Worm (Caenorhabditis elegans) whole organism, L4 larva: ENCODE results near the gene nfm-1.

ENCODE experiments used
- D1046.2 ChIP-seq: fragments of 200-800 bp; sonication (Bioruptor generic); IDR thresholded peaks from 2 replicates; pipeline ENCODE4 v1.3.6; 2022; ENCODE audit warnings: missing genetic modification characterization, missing compliant biosample characterization
- F37D6.2 ChIP-seq: sonication (generic microtip); optimal IDR thresholded peaks from 2 replicates; lab custom pipeline; 2016; ENCODE audit warnings: mild to moderate bottlenecking, missing genetic modification characterization, missing compliant biosample characterization
- F44E2.7 ChIP-seq: fragments of 200-800 bp; sonication (Bioruptor generic); IDR thresholded peaks from 2 replicates; pipeline ENCODE4 v2.1.2; 2022; ENCODE audit warnings: missing genetic modification characterization, missing compliant biosample characterization
- T26A8.4 ChIP-seq: fragments of 200-800 bp; sonication (Bioruptor generic); IDR thresholded peaks from 2 replicates; pipeline ENCODE4 v1.3.6; 2022; ENCODE audit warnings: missing genetic modification characterization, missing compliant biosample characterization
- Y75B8A.6 ChIP-seq: fragments of 200-800 bp; sonication (Bioruptor generic); IDR thresholded peaks from 2 replicates; pipeline ENCODE4 v1.3.6; 2022; ENCODE audit warnings: missing genetic modification reagents, missing genetic modification characterization, missing compliant biosample characterization
- aha-1 ChIP-seq: fragments of 150-350 bp; peaks from one replicate; lab custom pipeline; 2014; ENCODE audit warnings: missing biosample characterization, missing genetic modification characterization
- attf-4 ChIP-seq: sonication (generic microtip); optimal IDR thresholded peaks from 3 replicates; lab custom pipeline; 2017; ENCODE audit warnings: missing biosample characterization, missing genetic modification characterization
- ceh-32 ChIP-seq: sonication (generic microtip); optimal IDR thresholded peaks from 2 replicates; lab custom pipeline; 2016; ENCODE audit warnings: mild to moderate bottlenecking, missing genetic modification characterization, missing compliant biosample characterization; ENCODE audit not compliant: poor library complexity
- ceh-44 ChIP-seq: fragments of 200-800 bp; sonication (Bioruptor generic); IDR thresholded peaks from 2 replicates; pipeline ENCODE4 v1.3.6; 2022; ENCODE audit warnings: missing genetic modification reagents, missing genetic modification characterization, missing compliant biosample characterization
- ceh-62 ChIP-seq: sonication (generic microtip); optimal IDR thresholded peaks from 2 replicates; lab custom pipeline; 2017; ENCODE audit warnings: missing biosample characterization, missing genetic modification characterization
- ceh-82 ChIP-seq: sonication (generic microtip); optimal IDR thresholded peaks from 2 replicates; lab custom pipeline; 2017; ENCODE audit warnings: missing biosample characterization, missing genetic modification characterization
- daf-16 ChIP-seq, 3 experiments: sonication (generic microtip); optimal IDR thresholded peaks; 2 replicates each; lab custom pipeline; 2016 to 2017; ENCODE audit warnings: missing genetic modification characterization in 3 of 3, missing genetic modification reagents in 3 of 3, mild to moderate bottlenecking in 2 of 3, missing compliant biosample characterization in 2 of 3, missing biosample characterization in 1 of 3, moderate library complexity in 1 of 3
- daf-19 ChIP-seq: fragments of 200-800 bp; sonication (Bioruptor generic); conservative IDR thresholded peaks from 2 replicates; pipeline ENCODE4 v1.3.6; 2022; ENCODE audit warnings: missing genetic modification characterization, missing compliant biosample characterization
- dmd-8 ChIP-seq: fragments of 200-800 bp; sonication (Bioruptor generic); IDR thresholded peaks from 2 replicates; pipeline ENCODE4 v1.3.6; 2022; ENCODE audit warnings: missing genetic modification characterization, missing compliant biosample characterization
- dpl-1 ChIP-seq: fragments of 150-350 bp; optimal IDR thresholded peaks from 2 replicates; lab custom pipeline; 2014; ENCODE audit warnings: missing biosample characterization, missing genetic modification reagents, missing genetic modification characterization
- duxl-1 ChIP-seq: sonication (generic microtip); optimal IDR thresholded peaks from 2 replicates; lab custom pipeline; 2016; ENCODE audit warnings: mild to moderate bottlenecking, missing genetic modification characterization, moderate library complexity, missing compliant biosample characterization; ENCODE audit not compliant: poor library complexity
- dve-1 ChIP-seq: sonication (generic microtip); optimal IDR thresholded peaks from 2 replicates; lab custom pipeline; 2017; ENCODE audit warnings: antibody characterized with exemption, mild to moderate bottlenecking, missing genetic modification characterization, missing compliant biosample characterization; ENCODE audit not compliant: insufficient read depth
- gei-8 ChIP-seq: fragments of 200-800 bp; sonication (Bioruptor generic); optimal IDR thresholded peaks from 2 replicates; lab custom pipeline; 2018; ENCODE audit warnings: mild to moderate bottlenecking, missing genetic modification characterization, missing compliant biosample characterization
- hif-1 ChIP-seq, 2 experiments: sonication (generic microtip); optimal IDR thresholded peaks; 2 replicates each; lab custom pipeline; 2016 to 2017; ENCODE audit warnings: missing compliant biosample characterization in 2 of 2, missing genetic modification characterization in 2 of 2, missing genetic modification reagents in 2 of 2, missing genotype in 2 of 2, mild to moderate bottlenecking in 1 of 2
- hlh-30 ChIP-seq: sonication (generic microtip); optimal IDR thresholded peaks from 2 replicates; lab custom pipeline; 2017; ENCODE audit warnings: antibody characterized with exemption, mild to moderate bottlenecking, missing genetic modification characterization, missing compliant biosample characterization; ENCODE audit not compliant: insufficient read depth
- hmg-1.1 ChIP-seq: fragments of 200-800 bp; sonication (Bioruptor generic); IDR thresholded peaks from 2 replicates; pipeline ENCODE4 v1.3.6; 2022; ENCODE audit warnings: missing genetic modification reagents, missing genetic modification characterization, missing compliant biosample characterization
- lim-7 ChIP-seq: fragments of 200-800 bp; sonication (Bioruptor generic); IDR thresholded peaks from 2 replicates; pipeline ENCODE4 v1.3.6; 2022; ENCODE audit warnings: missing genetic modification characterization, missing compliant biosample characterization
- lin-1 ChIP-seq: fragments of 200-800 bp; sonication (Bioruptor generic); IDR thresholded peaks from 2 replicates; pipeline ENCODE4 v1.3.6; 2022; ENCODE audit warnings: missing genetic modification reagents, missing genetic modification characterization, missing compliant biosample characterization
- lin-13 ChIP-seq: fragments of 150-350 bp; optimal IDR thresholded peaks from 2 replicates; lab custom pipeline; 2014; ENCODE audit warnings: missing biosample characterization, missing genetic modification reagents, missing genetic modification characterization
- madf-5 ChIP-seq, 2 experiments: fragments of 200-800 bp; sonication (Bioruptor generic); IDR thresholded peaks; 2 replicates each; pipeline ENCODE4 v1.3.6; 2022; ENCODE audit warnings: missing compliant biosample characterization in 2 of 2, missing genetic modification characterization in 2 of 2
- mep-1 ChIP-seq: fragments of 150-350 bp; sonication (generic microtip); optimal IDR thresholded peaks from 3 replicates; lab custom pipeline; 2014; ENCODE audit warnings: missing biosample characterization, missing genetic modification characterization
- mes-2 ChIP-seq: sonication (generic microtip); optimal IDR thresholded peaks from 2 replicates; lab custom pipeline; 2016; ENCODE audit warnings: missing genotype, mild to moderate bottlenecking, missing genetic modification characterization, missing compliant biosample characterization; ENCODE audit not compliant: poor library complexity, severe bottlenecking
- nhr-11 ChIP-seq: fragments of 150-350 bp; optimal IDR thresholded peaks from 2 replicates; lab custom pipeline; 2014; ENCODE audit warnings: missing biosample characterization, missing genetic modification characterization
- nhr-41 ChIP-seq: fragments of 200-800 bp; sonication (Bioruptor generic); IDR thresholded peaks from 2 replicates; pipeline ENCODE4 v1.3.6; 2022; ENCODE audit warnings: missing genetic modification reagents, missing genetic modification characterization, missing compliant biosample characterization
- nhr-48 ChIP-seq: sonication (generic microtip); optimal IDR thresholded peaks from 2 replicates; lab custom pipeline; 2016; ENCODE audit warnings: mild to moderate bottlenecking, missing genetic modification characterization, missing compliant biosample characterization
- nhr-77 ChIP-seq: fragments of 150-350 bp; optimal IDR thresholded peaks from 2 replicates; lab custom pipeline; 2014; ENCODE audit warnings: missing biosample characterization, missing genetic modification characterization
- php-3 ChIP-seq: fragments of 200-800 bp; sonication (Bioruptor generic); IDR thresholded peaks from 2 replicates; pipeline ENCODE4 v1.3.6; 2022; ENCODE audit warnings: missing genetic modification reagents, missing genetic modification characterization, missing compliant biosample characterization
- pqm-1 ChIP-seq: sonication (generic microtip); optimal IDR thresholded peaks from 2 replicates; lab custom pipeline; 2017; ENCODE audit warnings: missing biosample characterization, missing genetic modification characterization
- rbr-2 ChIP-seq: sonication (generic microtip); optimal IDR thresholded peaks from 2 replicates; lab custom pipeline; 2016; ENCODE audit warnings: missing genotype, missing genetic modification characterization, missing compliant biosample characterization
- skn-1 ChIP-seq: fragments of 150-350 bp; optimal IDR thresholded peaks from 2 replicates; lab custom pipeline; 2014; ENCODE audit warnings: missing biosample characterization, missing genetic modification characterization
- snpc-4 ChIP-seq: fragments of 150-350 bp; optimal IDR thresholded peaks from 2 replicates; lab custom pipeline; 2014; ENCODE audit warnings: missing biosample characterization, missing genetic modification characterization
- spr-1 ChIP-seq: sonication (generic microtip); optimal IDR thresholded peaks from 2 replicates; lab custom pipeline; 2016; ENCODE audit warnings: mild to moderate bottlenecking, missing genetic modification characterization, missing compliant biosample characterization
- tag-97 ChIP-seq: fragments of 200-800 bp; sonication (Bioruptor generic); IDR thresholded peaks from 2 replicates; pipeline ENCODE4 v1.3.6; 2022; ENCODE audit warnings: missing genetic modification characterization, missing compliant biosample characterization
- unc-130 ChIP-seq: sonication (generic microtip); optimal IDR thresholded peaks from 2 replicates; lab custom pipeline; 2016; ENCODE audit warnings: missing genetic modification reagents, missing genetic modification characterization, missing compliant biosample characterization
- vab-7 ChIP-seq: fragments of 200-800 bp; sonication (Bioruptor generic); IDR thresholded peaks from 2 replicates; pipeline ENCODE4 v1.3.6; 2022; ENCODE audit warnings: missing genetic modification reagents, missing genetic modification characterization, missing compliant biosample characterization
- zip-11 ChIP-seq: fragments of 200-800 bp; sonication (Bioruptor generic); IDR thresholded peaks from 2 replicates; pipeline ENCODE4 v1.3.6; 2022; ENCODE audit warnings: missing genetic modification characterization, missing compliant biosample characterization
- ztf-7 ChIP-seq: fragments of 150-350 bp; optimal IDR thresholded peaks from 2 replicates; lab custom pipeline; 2014; ENCODE audit warnings: missing biosample characterization, missing genetic modification characterization

The nfm-1 gene

ce11 chrIII:6158642-6159475 lies at the start of gene nfm-1 (continued):
- TF ChIP-seq mep-1 (peak; percentile 63), dpl-1 (GFP tag; lab: Kevin White, UChicago) (peak; percentile 33), vab-7 (GFP tag; lab: Robert Waterston, UW) (peak; percentile 77), madf-5 (GFP tag; IDR thresholded peaks at IDR 0.05; lab: Robert Waterston, UW) (peak; percentile 2 to 77; a peak in 1 of 4 replicates), ceh-62 (tag; lab: Kevin White, UChicago) (no peak), hlh-30 (peak; percentile 36), ceh-82 (tag; lab: Kevin White, UChicago) (no peak), attf-4 (tag; lab: Kevin White, UChicago) (no peak)
- TF ChIP-seq, all 104 proteins: peak for 72

- TF ChIP-seq rbr-2 (tag; lab: Kevin White, UChicago), result no peak
- no peak for TF ChIP-seq unc-130 (GFP tag; lab: Kevin White, UChicago)
- no peak for TF ChIP-seq spr-1 (tag; lab: Kevin White, UChicago)
Measured at ce11 chrIII:6110187-6110586, 49.1 kb upstream of the nfm-1 start.

- TF ChIP-seq T26A8.4 (GFP tag; lab: Robert Waterston, UW) (0 out of 2 replicates have a peak, but pooled peaks have one; percentile 20), aha-1 (peak; percentile 86), gei-8 (GFP tag; lab: Kevin White, UChicago) (no peak), nhr-77 (tag; lab: Kevin White, UChicago) (no peak), ztf-7 (no peak), dpl-1 (GFP tag; lab: Kevin White, UChicago) (peak; percentile 52), hmg-1.1 (GFP tag; lab: Robert Waterston, UW) (peak; percentile 55), mes-2 (tag; lab: Kevin White, UChicago) (peak; percentile 51)
Measured at ce11 chrIII:6116281-6116886, 42.9 kb upstream of the nfm-1 start, which contains the start of gene nmt-1. Gene nmt-1, minus strand, starts transcription at chrIII:6116331.

- TF ChIP-seq attf-4 (tag; lab: Kevin White, UChicago) (no peak), hif-1 (tag; optimal IDR thresholded peaks at IDR 0.05; lab: Kevin White, UChicago) (no peak), nhr-41 (GFP tag; lab: Robert Waterston, UW) (no peak), tag-97 (GFP tag; lab: Robert Waterston, UW) (no peak), vab-7 (GFP tag; lab: Robert Waterston, UW) (no peak), nhr-48 (tag; lab: Kevin White, UChicago) (peak; percentile 24), ceh-44 (GFP tag; lab: Robert Waterston, UW) (no peak), daf-19 (GFP tag; lab: Robert Waterston, UW) (no peak), F44E2.7 (GFP tag; lab: Robert Waterston, UW) (no peak), lin-13 (GFP tag; lab: Kevin White, UChicago) (no peak), ceh-32 (tag; lab: Kevin White, UChicago) (no peak), lin-1 (no peak), hlh-30 (no peak), skn-1 (tag; lab: Kevin White, UChicago) (no peak), nhr-11 (tag; lab: Kevin White, UChicago) (no peak), spr-1 (tag; lab: Kevin White, UChicago) (no peak), Y75B8A.6 (GFP tag; lab: Robert Waterston, UW) (no peak), zip-11 (GFP tag; lab: Robert Waterston, UW) (no peak), dve-1 (tag; lab: Kevin White, UChicago) (peak; percentile 52), madf-5 (GFP tag; IDR thresholded peaks at IDR 0.05; lab: Robert Waterston, UW) (no peak), lim-7 (GFP tag; lab: Robert Waterston, UW) (no peak), D1046.2 (GFP tag; lab: Robert Waterston, UW) (no peak), duxl-1 (tag; lab: Kevin White, UChicago) (no peak), dmd-8 (no peak), pqm-1 (tag; lab: Kevin White, UChicago) (peak; percentile 96), daf-16 (GFP tag; optimal IDR thresholded peaks at IDR 0.05; lab: Kevin White, UChicago) (no peak), daf-16 (tag; optimal IDR thresholded peaks at IDR 0.05; lab: Kevin White, UChicago) (peak; percentile 53), snpc-4 (tag; lab: Kevin White, UChicago) (no peak), php-3 (GFP tag; lab: Robert Waterston, UW) (peak; percentile 96), unc-130 (GFP tag; lab: Kevin White, UChicago) (no peak), F37D6.2 (tag; lab: Kevin White, UChicago) (no peak)
Measured at ce11 chrIII:6116981-6117380, 42.3 kb upstream of the nfm-1 start.
